Fruit fly (Drosophila melanogaster): Measurements from ENCODE around the gene ari-1.

DNA sequence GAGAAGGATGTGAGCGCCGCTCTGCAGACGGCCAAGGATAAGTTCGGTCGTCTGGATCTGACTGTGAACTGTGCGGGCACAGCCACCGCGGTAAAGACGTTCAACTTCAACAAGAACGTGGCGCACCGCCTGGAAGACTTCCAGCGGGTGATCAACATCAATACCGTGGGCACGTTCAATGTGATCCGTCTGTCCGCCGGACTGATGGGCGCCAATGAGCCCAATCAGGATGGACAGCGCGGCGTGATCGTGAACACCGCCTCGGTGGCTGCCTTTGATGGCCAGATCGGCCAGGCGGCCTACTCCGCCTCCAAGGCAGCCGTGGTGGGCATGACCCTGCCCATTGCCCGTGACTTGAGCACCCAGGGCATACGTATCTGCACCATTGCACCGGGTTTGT is 45.5 kb downstream of the ari-1 start:
- TF ChIP-seq ttk (optimal IDR thresholded peaks at IDR 0.05) (peak; percentile 94), psq (optimal IDR thresholded peaks at IDR 0.05) (no peak), Myc (optimal IDR thresholded peaks at IDR 0.05) (no peak), insv (optimal IDR thresholded peaks at IDR 0.05) (no peak), Sin3A (optimal IDR thresholded peaks at IDR 0.05) (no peak), h (optimal IDR thresholded peaks at IDR 0.05) (no peak)
